Worm (Caenorhabditis elegans): ENCODE results near the gene skr-16.

The skr-16 gene

ce11 chrIV:7196853-7197252 lies 28.3 kb downstream of the skr-16 start, which contains the start of gene unc-8:
unc-8 (plus strand) TSS chrIV:7197153.
- TF ChIP-seq lsy-2 (tag; optimal IDR thresholded peaks at IDR 0.05): no peak
- TF ChIP-seq drap-1 (GFP tag; optimal IDR thresholded peaks at IDR 0.05): no peak
- TF ChIP-seq mls-2 (tag; optimal IDR thresholded peaks at IDR 0.05): no peak
- no peak for TF ChIP-seq blmp-1 (tag; optimal IDR thresholded peaks at IDR 0.05)
- TF ChIP-seq nhr-12 (tag; optimal IDR thresholded peaks at IDR 0.05): no peak
- no peak for TF ChIP-seq zip-8 (tag; optimal IDR thresholded peaks at IDR 0.05)
- TF ChIP-seq nhr-76 (tag; optimal IDR thresholded peaks at IDR 0.05): no peak
- TF ChIP-seq ceh-39 (tag; optimal IDR thresholded peaks at IDR 0.05): no peak
- no peak for TF ChIP-seq cnd-1 (tag; optimal IDR thresholded peaks at IDR 0.05)
- no peak for TF ChIP-seq mab-5 (tag; optimal IDR thresholded peaks at IDR 0.05)
- no peak for TF ChIP-seq ceh-43 (GFP tag; optimal IDR thresholded peaks at IDR 0.05)
- TF ChIP-seq sptf-1 (tag; optimal IDR thresholded peaks at IDR 0.05): no peak

- TF ChIP-seq nhr-2 (tag; optimal IDR thresholded peaks at IDR 0.05) (no peak), flh-1 (GFP tag; optimal IDR thresholded peaks at IDR 0.05) (no peak), blmp-1 (tag; optimal IDR thresholded peaks at IDR 0.05) (no peak), mls-2 (tag; optimal IDR thresholded peaks at IDR 0.05) (no peak), unc-39 (tag; optimal IDR thresholded peaks at IDR 0.05) (no peak), ces-1 (GFP tag; optimal IDR thresholded peaks at IDR 0.05) (no peak), nhr-237 (tag; optimal IDR thresholded peaks at IDR 0.05) (no peak), lsy-2 (tag; optimal IDR thresholded peaks at IDR 0.05) (no peak), sem-2 (GFP tag; optimal IDR thresholded peaks at IDR 0.05) (no peak), bed-3 (GFP tag; optimal IDR thresholded peaks at IDR 0.05) (no peak), sptf-1 (tag; optimal IDR thresholded peaks at IDR 0.05) (no peak), unc-62 (GFP tag; optimal IDR thresholded peaks at IDR 0.05) (no peak), unc-120 (tag; optimal IDR thresholded peaks at IDR 0.05; ENCODE audit: poor library complexity, severe bottlenecking) (no peak), ceh-83 (GFP tag; optimal IDR thresholded peaks at IDR 0.05) (no peak), hlh-1 (tag; optimal IDR thresholded peaks at IDR 0.05) (no peak)
Observed at ce11 chrIV:7203696-7204095, 35.2 kb downstream of the skr-16 start, which contains the start of gene R13A1.3. R13A1.3 (plus strand) TSS chrIV:7203996.

- TF ChIP-seq ceh-83 (GFP tag; optimal IDR thresholded peaks at IDR 0.05) (no peak), unc-39 (tag; optimal IDR thresholded peaks at IDR 0.05) (no peak)
Observed at ce11 chrIV:7205969-7206368, 37.5 kb downstream of the skr-16 start, which contains the start of gene kcc-1. kcc-1 (plus strand) TSS chrIV:7206269.

ce11 chrIV:7208961-7209360 lies 40.5 kb downstream of the skr-16 start:
- no peak for TF ChIP-seq bed-3 (GFP tag; optimal IDR thresholded peaks at IDR 0.05)
- TF ChIP-seq elt-3 (tag; optimal IDR thresholded peaks at IDR 0.05): no peak
- no peak for TF ChIP-seq nhr-28 (tag; optimal IDR thresholded peaks at IDR 0.05)
- no peak for TF ChIP-seq tbx-8 (GFP tag; optimal IDR thresholded peaks at IDR 0.05)
- TF ChIP-seq lin-32 (GFP tag; optimal IDR thresholded peaks at IDR 0.05): no peak

ce11 chrIV:7211313-7211712 lies 42.8 kb downstream of the skr-16 start:
- TF ChIP-seq unc-120 (tag; optimal IDR thresholded peaks at IDR 0.05; ENCODE audit: poor library complexity, severe bottlenecking) (no peak), mls-2 (tag; optimal IDR thresholded peaks at IDR 0.05) (no peak), hlh-1 (tag; optimal IDR thresholded peaks at IDR 0.05) (no peak), lsy-2 (tag; optimal IDR thresholded peaks at IDR 0.05) (no peak), zip-8 (tag; optimal IDR thresholded peaks at IDR 0.05) (no peak), unc-39 (tag; optimal IDR thresholded peaks at IDR 0.05) (no peak), lin-13 (tag; optimal IDR thresholded peaks at IDR 0.05) (no peak)

ce11 chrIV:7212769-7213168 lies 44.3 kb downstream of the skr-16 start:
- TF ChIP-seq nhr-2 (tag; optimal IDR thresholded peaks at IDR 0.05): no peak
- TF ChIP-seq drap-1 (GFP tag; optimal IDR thresholded peaks at IDR 0.05): no peak

- TF ChIP-seq sem-2 (GFP tag; optimal IDR thresholded peaks at IDR 0.05): no peak
- TF ChIP-seq blmp-1 (tag; optimal IDR thresholded peaks at IDR 0.05): no peak
- TF ChIP-seq mls-2 (tag; optimal IDR thresholded peaks at IDR 0.05): no peak
- TF ChIP-seq cnd-1 (tag; optimal IDR thresholded peaks at IDR 0.05): no peak
- TF ChIP-seq lin-13 (tag; optimal IDR thresholded peaks at IDR 0.05): no peak
- no peak for TF ChIP-seq sptf-1 (tag; optimal IDR thresholded peaks at IDR 0.05)
- no peak for TF ChIP-seq ceh-83 (GFP tag; optimal IDR thresholded peaks at IDR 0.05)
- TF ChIP-seq nhr-28 (tag; optimal IDR thresholded peaks at IDR 0.05): no peak
Observed at ce11 chrIV:7216210-7216609, 47.7 kb downstream of the skr-16 start.

All from whole organism, mixed stage, embryonic.